Worm (Caenorhabditis elegans) whole organism, L4 larva: Measurements from ENCODE around the gene T05A8.11.

Source experiments
- F26F4.8 ChIP-seq: fragments of 200-800 bp; sonication (Bioruptor generic); conservative IDR thresholded peaks from 2 replicates; pipeline ENCODE4 v1.3.6; 2022; ENCODE audit warnings: missing genetic modification characterization, missing compliant biosample characterization
- F44E2.7 ChIP-seq: fragments of 200-800 bp; sonication (Bioruptor generic); IDR thresholded peaks from 2 replicates; pipeline ENCODE4 v2.1.2; 2022; ENCODE audit warnings: missing genetic modification characterization, missing compliant biosample characterization
- F49E8.2 ChIP-seq: sonication (generic microtip); optimal IDR thresholded peaks from 2 replicates; lab custom pipeline; 2016; ENCODE audit warnings: missing compliant biosample characterization, mild to moderate bottlenecking, missing genetic modification characterization, borderline replicate concordance
- Y48G9A.11 ChIP-seq: fragments of 200-800 bp; sonication (Bioruptor generic); IDR thresholded peaks from 2 replicates; pipeline ENCODE4 v1.3.6; 2022; ENCODE audit warnings: missing genetic modification reagents, missing genetic modification characterization, missing compliant biosample characterization
- ceh-62 ChIP-seq: sonication (generic microtip); optimal IDR thresholded peaks from 2 replicates; lab custom pipeline; 2017; ENCODE audit warnings: missing biosample characterization, missing genetic modification characterization
- ctbp-1 ChIP-seq: fragments of 200-800 bp; sonication (Bioruptor generic); IDR thresholded peaks from 2 replicates; pipeline ENCODE4 v1.3.6; 2022; ENCODE audit warnings: missing genetic modification reagents, missing genetic modification characterization, missing compliant biosample characterization
- daf-12 ChIP-seq: fragments of 150-350 bp; optimal IDR thresholded peaks from 2 replicates; lab custom pipeline; 2014; ENCODE audit warnings: missing biosample characterization, missing genetic modification reagents, missing genetic modification characterization
- daf-16 ChIP-seq, 3 experiments: sonication (generic microtip); optimal IDR thresholded peaks; 2 replicates each; lab custom pipeline; 2016 to 2017; ENCODE audit warnings: missing genetic modification characterization in 3 of 3, missing genetic modification reagents in 3 of 3, mild to moderate bottlenecking in 2 of 3, missing compliant biosample characterization in 2 of 3, missing biosample characterization in 1 of 3, moderate library complexity in 1 of 3
- daf-19 ChIP-seq: fragments of 200-800 bp; sonication (Bioruptor generic); conservative IDR thresholded peaks from 2 replicates; pipeline ENCODE4 v1.3.6; 2022; ENCODE audit warnings: missing genetic modification characterization, missing compliant biosample characterization
- daf-8 ChIP-seq: fragments of 200-800 bp; sonication (Bioruptor generic); IDR thresholded peaks from 2 replicates; pipeline ENCODE4 v1.3.6; 2022; ENCODE audit warnings: missing genetic modification characterization, missing compliant biosample characterization
- dmd-6 ChIP-seq: fragments of 200-800 bp; sonication (Bioruptor generic); IDR thresholded peaks from 2 replicates; pipeline ENCODE4 v1.3.6; 2022; ENCODE audit warnings: missing genetic modification reagents, missing genetic modification characterization, missing compliant biosample characterization
- duxl-1 ChIP-seq: sonication (generic microtip); optimal IDR thresholded peaks from 2 replicates; lab custom pipeline; 2016; ENCODE audit warnings: mild to moderate bottlenecking, missing genetic modification characterization, moderate library complexity, missing compliant biosample characterization; ENCODE audit not compliant: poor library complexity
- gei-8 ChIP-seq: fragments of 200-800 bp; sonication (Bioruptor generic); optimal IDR thresholded peaks from 2 replicates; lab custom pipeline; 2018; ENCODE audit warnings: mild to moderate bottlenecking, missing genetic modification characterization, missing compliant biosample characterization
- hlh-11 ChIP-seq: fragments of 200-800 bp; sonication (Bioruptor generic); optimal IDR thresholded peaks from 2 replicates; lab custom pipeline; 2018; ENCODE audit warnings: mild to moderate bottlenecking, missing genetic modification characterization, missing compliant biosample characterization
- hlh-30 ChIP-seq: sonication (generic microtip); optimal IDR thresholded peaks from 2 replicates; lab custom pipeline; 2017; ENCODE audit warnings: antibody characterized with exemption, mild to moderate bottlenecking, missing genetic modification characterization, missing compliant biosample characterization; ENCODE audit not compliant: insufficient read depth
- lim-7 ChIP-seq: fragments of 200-800 bp; sonication (Bioruptor generic); IDR thresholded peaks from 2 replicates; pipeline ENCODE4 v1.3.6; 2022; ENCODE audit warnings: missing genetic modification characterization, missing compliant biosample characterization
- lin-29 ChIP-seq: fragments of 200-800 bp; sonication (Bioruptor generic); IDR thresholded peaks from 2 replicates; pipeline ENCODE4 v1.3.6; 2022; ENCODE audit warnings: missing genetic modification reagents, missing genetic modification characterization, missing compliant biosample characterization
- lin-38 ChIP-seq: fragments of 200-800 bp; sonication (Bioruptor generic); IDR thresholded peaks from 2 replicates; pipeline ENCODE4 v1.3.6; 2022; ENCODE audit warnings: missing genetic modification reagents, missing genetic modification characterization, missing compliant biosample characterization
- madf-9 ChIP-seq: fragments of 200-800 bp; sonication (Bioruptor generic); conservative IDR thresholded peaks from 2 replicates; pipeline ENCODE4 v1.3.6; 2022; ENCODE audit warnings: missing genetic modification reagents, missing genetic modification characterization, missing compliant biosample characterization
- mdt-29 ChIP-seq: fragments of 200-800 bp; sonication (Bioruptor generic); IDR thresholded peaks from 2 replicates; pipeline ENCODE4 v1.3.6; 2022; ENCODE audit warnings: missing genetic modification reagents, missing genetic modification characterization, missing compliant biosample characterization
- mes-2 ChIP-seq: sonication (generic microtip); optimal IDR thresholded peaks from 2 replicates; lab custom pipeline; 2016; ENCODE audit warnings: missing genotype, mild to moderate bottlenecking, missing genetic modification characterization, missing compliant biosample characterization; ENCODE audit not compliant: poor library complexity, severe bottlenecking
- mxl-2 ChIP-seq: fragments of 200-800 bp; sonication (Bioruptor generic); conservative IDR thresholded peaks from 2 replicates; pipeline ENCODE4 v1.3.6; 2022; ENCODE audit warnings: missing genetic modification reagents, missing genetic modification characterization, missing compliant biosample characterization
- nhr-111 ChIP-seq: fragments of 200-800 bp; sonication (Bioruptor generic); optimal IDR thresholded peaks from 2 replicates; lab custom pipeline; 2018; ENCODE audit warnings: mild to moderate bottlenecking, missing genetic modification characterization, missing compliant biosample characterization
- nhr-28 ChIP-seq: fragments of 150-350 bp; optimal IDR thresholded peaks from 2 replicates; lab custom pipeline; 2014; ENCODE audit warnings: missing biosample characterization, missing genetic modification characterization
- nhr-41 ChIP-seq: fragments of 200-800 bp; sonication (Bioruptor generic); IDR thresholded peaks from 2 replicates; pipeline ENCODE4 v1.3.6; 2022; ENCODE audit warnings: missing genetic modification reagents, missing genetic modification characterization, missing compliant biosample characterization
- nhr-77 ChIP-seq: fragments of 150-350 bp; optimal IDR thresholded peaks from 2 replicates; lab custom pipeline; 2014; ENCODE audit warnings: missing biosample characterization, missing genetic modification characterization
- php-3 ChIP-seq: fragments of 200-800 bp; sonication (Bioruptor generic); IDR thresholded peaks from 2 replicates; pipeline ENCODE4 v1.3.6; 2022; ENCODE audit warnings: missing genetic modification reagents, missing genetic modification characterization, missing compliant biosample characterization
- unc-62 ChIP-seq, 3 experiments: fragments of 150-350 bp in 1 of 3; sonication (generic microtip); optimal IDR thresholded peaks in 2 of 3; peaks in 1 of 3; 1 replicate in 1 of 3; 2 replicates in 2 of 3; lab custom pipeline; 2014 to 2017; ENCODE audit warnings: missing biosample characterization in 3 of 3, missing genetic modification characterization in 3 of 3, missing genetic modification reagents in 3 of 3, missing genotype in 1 of 3
- vab-7 ChIP-seq: fragments of 200-800 bp; sonication (Bioruptor generic); IDR thresholded peaks from 2 replicates; pipeline ENCODE4 v1.3.6; 2022; ENCODE audit warnings: missing genetic modification reagents, missing genetic modification characterization, missing compliant biosample characterization
- zip-11 ChIP-seq: fragments of 200-800 bp; sonication (Bioruptor generic); IDR thresholded peaks from 2 replicates; pipeline ENCODE4 v1.3.6; 2022; ENCODE audit warnings: missing genetic modification characterization, missing compliant biosample characterization

Gene T05A8.11

ce11 chrII:2707872-2708271 lies 17.6 kb downstream of the T05A8.11 start, which contains the start of gene Y47G7B.2:
Gene Y47G7B.2, minus strand, starts transcription at chrII:2708014.
- TF ChIP-seq daf-16 (GFP tag; optimal IDR thresholded peaks at IDR 0.05; lab: Kevin White, UChicago) (no peak), daf-16 (tag; optimal IDR thresholded peaks at IDR 0.05; lab: Kevin White, UChicago) (peak; percentile 68), dmd-6 (0 out of 2 replicates have a peak, but pooled peaks have one; percentile 10), daf-19 (GFP tag; lab: Robert Waterston, UW) (no peak), vab-7 (no peak), ctbp-1 (GFP tag; lab: Robert Waterston, UW) (no peak), duxl-1 (tag; lab: Kevin White, UChicago) (peak; percentile 90), hlh-11 (peak; percentile 25), mes-2 (tag; lab: Kevin White, UChicago) (peak; percentile 45), hlh-30 (peak; percentile 49), nhr-41 (GFP tag; lab: Robert Waterston, UW) (no peak)

- TF ChIP-seq zip-11 (GFP tag; lab: Robert Waterston, UW) (no peak), Y48G9A.11 (GFP tag; lab: Robert Waterston, UW) (no peak), lin-29 (no peak), unc-62 (GFP tag; optimal IDR thresholded peaks at IDR 0.05 in 1 of 2; lab: Kevin White, UChicago) (no peak), unc-62 (tag; optimal IDR thresholded peaks at IDR 0.05; lab: Kevin White, UChicago) (no peak), lin-38 (GFP tag; lab: Robert Waterston, UW) (no peak)
These were observed 20.3 kb downstream of the T05A8.11 start, which contains the start of gene srh-128 for ce11 chrII:2705200-2705599. Gene srh-128, minus strand, starts transcription at chrII:2705300.

ce11 chrII:2702757-2703156 lies 22.7 kb downstream of the T05A8.11 start, which contains the start of gene sri-60:
Gene sri-60, minus strand, starts transcription at chrII:2702857.
- TF ChIP-seq F49E8.2 (tag; lab: Kevin White, UChicago), result no peak
- no peak for TF ChIP-seq ceh-62 (tag; lab: Kevin White, UChicago)
- no peak for TF ChIP-seq daf-8 (GFP tag; lab: Robert Waterston, UW)
- no peak for TF ChIP-seq nhr-111 (GFP tag; lab: Kevin White, UChicago)
- TF ChIP-seq duxl-1 (tag; lab: Kevin White, UChicago), result no peak
- TF ChIP-seq php-3 (GFP tag; lab: Robert Waterston, UW), result no peak
- TF ChIP-seq F26F4.8 (GFP tag; lab: Robert Waterston, UW), result no peak
- TF ChIP-seq lin-29, result no peak
- no peak for TF ChIP-seq nhr-28 (tag; lab: Kevin White, UChicago)
- no peak for TF ChIP-seq nhr-77
- no peak for TF ChIP-seq mxl-2 (GFP tag; lab: Robert Waterston, UW)
- TF ChIP-seq mdt-29 (GFP tag; lab: Robert Waterston, UW), result no peak
- no peak for TF ChIP-seq unc-62 (GFP tag; optimal IDR thresholded peaks at IDR 0.05 in 1 of 2; lab: Kevin White, UChicago)
- TF ChIP-seq unc-62 (tag; optimal IDR thresholded peaks at IDR 0.05; lab: Kevin White, UChicago), result no peak
- TF ChIP-seq lin-38 (GFP tag; lab: Robert Waterston, UW), result no peak
- TF ChIP-seq Y48G9A.11 (GFP tag; lab: Robert Waterston, UW), result no peak
- no peak for TF ChIP-seq daf-12 (tag; lab: Kevin White, UChicago)
- no peak for TF ChIP-seq gei-8 (GFP tag; lab: Kevin White, UChicago)
- TF ChIP-seq, all 104 proteins: peak for 0

ce11 chrII:2700229-2700628 lies 25.2 kb downstream of the T05A8.11 start, which contains the start of gene sri-61:
Gene sri-61, minus strand, starts transcription at chrII:2700329.
- TF ChIP-seq madf-9 (GFP tag; lab: Robert Waterston, UW) (no peak), F44E2.7 (no peak), unc-62 (GFP tag; optimal IDR thresholded peaks at IDR 0.05 in 1 of 2; lab: Kevin White, UChicago) (peak in 1 of 2 experiments; percentile 25), unc-62 (tag; optimal IDR thresholded peaks at IDR 0.05; lab: Kevin White, UChicago) (no peak)

ce11 chrII:2698378-2698777 lies 27.1 kb downstream of the T05A8.11 start, which contains the start of gene sri-62:
Gene sri-62, minus strand, starts transcription at chrII:2698478.
- no peak for TF ChIP-seq F49E8.2 (tag; lab: Kevin White, UChicago)
- TF ChIP-seq lim-7 (GFP tag; lab: Robert Waterston, UW), result no peak
